Fruit fly (Drosophila melanogaster): ENCODE results near the gene CG15443.

The CG15443 gene

DNA sequence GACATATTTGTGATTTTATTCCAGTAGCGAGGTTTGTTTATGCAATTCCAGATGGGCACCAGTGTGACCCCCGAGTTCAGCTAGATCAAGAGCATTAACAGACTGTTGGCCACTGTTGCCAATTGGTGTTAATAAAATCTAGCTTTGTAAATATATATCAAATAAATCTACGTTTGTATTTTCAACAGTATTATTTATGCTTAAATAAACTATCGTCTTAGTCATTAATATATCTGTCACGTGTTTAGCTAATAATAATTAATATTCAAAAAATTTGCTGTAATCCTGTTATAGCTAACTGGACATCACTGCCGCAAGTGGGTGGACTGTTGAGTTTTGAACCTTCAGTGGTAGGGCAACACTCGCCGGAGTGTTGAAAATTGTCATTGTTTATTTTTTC, 3.7 kb downstream of the CG15443 start, which contains the start of the genes mRpL27 and CG15435:
Gene mRpL27 (minus strand): TSS at position 96 of the 400 bp plus-strand sequence.
Gene CG15435 (plus strand): TSS at position 187 of the 400 bp plus-strand sequence.
- TF ChIP-seq CG3726 (GFP tag; IDR thresholded peaks at IDR 0.05) (no peak), Dip3 (GFP tag; optimal IDR thresholded peaks at IDR 0.05) (peak; percentile 30), B-H1 (GFP tag; IDR thresholded peaks at IDR 0.05) (no peak), BEAF-32 (GFP tag; optimal IDR thresholded peaks at IDR 0.05) (peak; percentile 35), unc-4 (GFP tag; IDR thresholded peaks at IDR 0.05; ENCODE audit: partially characterized antibody) (no peak), so (GFP tag; IDR thresholded peaks at IDR 0.05) (no peak), Dref (GFP tag; IDR thresholded peaks at IDR 0.05) (no peak), dmrt99B (tag; optimal IDR thresholded peaks at IDR 0.05) (peak; percentile 15), wdn (GFP tag; IDR thresholded peaks at IDR 0.05) (no peak), Ptx1 (GFP tag; IDR thresholded peaks at IDR 0.05) (peak; percentile 44), klu (GFP tag; IDR thresholded peaks at IDR 0.05) (peak; percentile 28; the same call in 1 of the 2 replicates), Hmr (GFP tag; optimal IDR thresholded peaks at IDR 0.05) (peak; percentile 44), CG30403 (GFP tag; optimal IDR thresholded peaks at IDR 0.05) (peak; percentile 54), CG10654 (GFP tag; optimal IDR thresholded peaks at IDR 0.05) (no peak), CG10274 (GFP tag; optimal IDR thresholded peaks at IDR 0.05) (no peak), CG12391 (tag; optimal IDR thresholded peaks at IDR 0.05) (peak; percentile 68), Sry-β (GFP tag; optimal IDR thresholded peaks at IDR 0.05) (peak; percentile 95), CG9817 (tag; optimal IDR thresholded peaks at IDR 0.05) (peak; percentile 38), Max (GFP tag; optimal IDR thresholded peaks at IDR 0.05) (peak; percentile 53), Nf-YB (GFP tag; optimal IDR thresholded peaks at IDR 0.05) (no peak), CG13775 (GFP tag; optimal IDR thresholded peaks at IDR 0.05) (peak; percentile 19), CG31441 (GFP tag; IDR thresholded peaks at IDR 0.05) (peak; percentile 37; the same call in 1 of the 2 replicates), chinmo (GFP tag; IDR thresholded peaks at IDR 0.05; ENCODE audit: partially characterized antibody) (no peak), Adf1 (GFP tag; IDR thresholded peaks at IDR 0.05) (no peak), Mes4 (GFP tag; optimal IDR thresholded peaks at IDR 0.05) (no peak), PHDP (tag; optimal IDR thresholded peaks at IDR 0.05) (peak; percentile 45), NfI (GFP tag; optimal IDR thresholded peaks at IDR 0.05) (peak; percentile 40), unpg (GFP tag; optimal IDR thresholded peaks at IDR 0.05) (peak; percentile 46), Fer2 (tag; optimal IDR thresholded peaks at IDR 0.05) (peak; percentile 16), CG6272 (GFP tag; IDR thresholded peaks at IDR 0.05) (no peak), lola (GFP tag; optimal IDR thresholded peaks at IDR 0.05) (peak in 1 of 3 experiments; percentile 50), ems (GFP tag; optimal IDR thresholded peaks at IDR 0.05) (peak; percentile 35), CG15696 (tag; optimal IDR thresholded peaks at IDR 0.05) (peak; percentile 30), row (GFP tag; IDR thresholded peaks at IDR 0.05) (peak; percentile 93), CG10979 (tag; optimal IDR thresholded peaks at IDR 0.05) (peak; percentile 20), kah (GFP tag; optimal IDR thresholded peaks at IDR 0.05) (peak; percentile 48), CG11695 (GFP tag; IDR thresholded peaks at IDR 0.05) (no peak), CG14860 (GFP tag; IDR thresholded peaks at IDR 0.05; ENCODE audit: partially characterized antibody) (peak; percentile 25; the same call in 1 of the 3 replicates), CG15269 (tag; optimal IDR thresholded peaks at IDR 0.05) (peak; percentile 49), HmgZ (tag; optimal IDR thresholded peaks at IDR 0.05) (peak; percentile 81), dm (GFP tag; optimal IDR thresholded peaks at IDR 0.05) (peak; percentile 3), scrt (GFP tag; optimal IDR thresholded peaks at IDR 0.05) (peak; percentile 59), CG1233 (GFP tag; optimal IDR thresholded peaks at IDR 0.05) (peak; percentile 25), sc (optimal IDR thresholded peaks at IDR 0.05) (no peak), sc (GFP tag; optimal IDR thresholded peaks at IDR 0.05) (peak; percentile 7), Dek (tag; optimal IDR thresholded peaks at IDR 0.05) (peak; percentile 45), tna (GFP tag; IDR thresholded peaks at IDR 0.05; ENCODE audit: partially characterized antibody) (no peak), gce (GFP tag; IDR thresholded peaks at IDR 0.05) (no peak), stwl (tag; optimal IDR thresholded peaks at IDR 0.05) (peak; percentile 83), CG9797 (GFP tag; optimal IDR thresholded peaks at IDR 0.05) (peak; percentile 8)

Measured in whole organism, embryonic.